Fruit fly (Drosophila melanogaster) whole organism, embryonic: ENCODE data around the gene MSAmiP.
A peak's percentile ranks its signal among the peaks of the same experiment; 100 is the strongest.

Experiments
- Bgb ChIP-seq: fragments of 200-800 bp; sonication (Bioruptor generic); IDR thresholded peaks from 2 replicates; pipeline ENCODE4 v1.3.6; 2022; ENCODE audit warnings: missing biosample characterization, missing genetic modification characterization; ENCODE audit not compliant: partially characterized antibody
- Blimp-1 ChIP-seq: fragments of 200-800 bp; sonication (Bioruptor generic); optimal IDR thresholded peaks from 3 replicates; lab custom pipeline; 2018; ENCODE audit warnings: missing biosample characterization, missing genetic modification characterization, mild to moderate bottlenecking, moderate library complexity, missing genetic modification reagents
- CG10274 ChIP-seq: fragments of 200-800 bp; sonication (Bioruptor generic); optimal IDR thresholded peaks from 3 replicates; lab custom pipeline; 2017; ENCODE audit warnings: missing biosample characterization, mild to moderate bottlenecking, missing genetic modification characterization
- CG1233 ChIP-seq: fragments of 200-800 bp; sonication (Bioruptor generic); optimal IDR thresholded peaks from 4 replicates; lab custom pipeline; 2018; ENCODE audit warnings: missing biosample characterization, mild to moderate bottlenecking, missing genetic modification characterization
- CG14965 ChIP-seq: fragments of 200-800 bp; sonication (Bioruptor generic); optimal IDR thresholded peaks from 2 replicates; lab custom pipeline; 2016; ENCODE audit warnings: missing biosample characterization, missing genetic modification characterization, borderline replicate concordance
- CG18262 ChIP-seq: fragments of 200-800 bp; optimal IDR thresholded peaks from 3 replicates; lab custom pipeline; 2019; ENCODE audit warnings: missing biosample characterization, mild to moderate bottlenecking, missing genetic modification characterization, moderate library complexity
- CG2116 ChIP-seq: fragments of 200-800 bp; sonication (Bioruptor generic); optimal IDR thresholded peaks from 3 replicates; lab custom pipeline; 2018; ENCODE audit warnings: missing biosample characterization, mild to moderate bottlenecking, missing genetic modification characterization
- CG2712 ChIP-seq: fragments of 200-800 bp; optimal IDR thresholded peaks from 3 replicates; lab custom pipeline; 2019; ENCODE audit warnings: missing biosample characterization, mild to moderate bottlenecking, missing genetic modification characterization, moderate library complexity
- CG3065 ChIP-seq: fragments of 200-800 bp; sonication (Bioruptor generic); optimal IDR thresholded peaks from 2 replicates; lab custom pipeline; 2016; ENCODE audit warnings: missing biosample characterization, missing genetic modification characterization
- CG3407 ChIP-seq: fragments of 200-800 bp; sonication (Bioruptor generic); optimal IDR thresholded peaks from 2 replicates; lab custom pipeline; 2018; ENCODE audit warnings: missing biosample characterization, mild to moderate bottlenecking, missing genetic modification characterization
- CG4360 ChIP-seq: fragments of 200-800 bp; sonication (Bioruptor generic); IDR thresholded peaks from 2 replicates; pipeline ENCODE4 v1.3.6; 2022; ENCODE audit warnings: missing biosample characterization, missing genetic modification characterization
- CG5180 ChIP-seq: fragments of 200-800 bp; sonication (Bioruptor generic); optimal IDR thresholded peaks from 3 replicates; lab custom pipeline; 2017; ENCODE audit warnings: missing biosample characterization, missing genetic modification characterization, mild to moderate bottlenecking, moderate library complexity, missing genetic modification reagents
- CG5953 ChIP-seq: fragments of 200-800 bp; sonication (Bioruptor generic); IDR thresholded peaks from 2 replicates; pipeline ENCODE4 v1.3.6; 2022; ENCODE audit warnings: missing biosample characterization, missing genetic modification characterization
- CG7372 ChIP-seq: fragments of 200-800 bp; sonication (Bioruptor generic); IDR thresholded peaks from 2 replicates; pipeline ENCODE4 v1.3.6; 2022; ENCODE audit warnings: missing biosample characterization, missing genetic modification characterization
- CG8478 ChIP-seq: fragments of >200 bp; optimal IDR thresholded peaks from 2 replicates; lab custom pipeline; 2018
- CTCF ChIP-seq: fragments of 200-800 bp; sonication (Bioruptor generic); optimal IDR thresholded peaks from 2 replicates; lab custom pipeline; 2017; ENCODE audit warnings: missing biosample characterization, mild to moderate bottlenecking, missing genetic modification characterization, moderate library complexity
- CkIIα-i1 ChIP-seq: fragments of 200-800 bp; sonication (Bioruptor generic); IDR thresholded peaks from 2 replicates; pipeline ENCODE4 v1.3.6; 2022; ENCODE audit warnings: missing biosample characterization, missing genetic modification characterization
- Dp ChIP-seq: fragments of 200-800 bp; sonication (Bioruptor generic); optimal IDR thresholded peaks from 2 replicates; lab custom pipeline; 2018; ENCODE audit warnings: missing biosample characterization, mild to moderate bottlenecking, missing genetic modification characterization, moderate library complexity
- E2f2 ChIP-seq: fragments of 200-800 bp; sonication (Bioruptor generic); IDR thresholded peaks from 2 replicates; pipeline ENCODE4 v1.3.6; 2022; ENCODE audit warnings: missing biosample characterization, missing genetic modification characterization
- HHEX ChIP-seq: fragments of 200-800 bp; sonication (Bioruptor generic); optimal IDR thresholded peaks from 3 replicates; lab custom pipeline; 2017; ENCODE audit warnings: missing biosample characterization, mild to moderate bottlenecking, missing genetic modification characterization, missing genetic modification reagents
- HLHmδ ChIP-seq: fragments of 200-800 bp; sonication (Bioruptor generic); optimal IDR thresholded peaks from 2 replicates; lab custom pipeline; 2018; ENCODE audit warnings: missing biosample characterization, mild to moderate bottlenecking, missing genetic modification characterization, moderate library complexity
- Hr78 ChIP-seq, 2 experiments: fragments of 200-800 bp in 1 of 2; fragments of >200 bp in 1 of 2; sonication (Bioruptor generic) in 1 of 2; optimal IDR thresholded peaks; 2 replicates each; lab custom pipeline; 2017 to 2019; ENCODE audit warnings: missing biosample characterization in 2 of 2, missing genetic modification characterization in 2 of 2, mild to moderate bottlenecking in 1 of 2, moderate library complexity in 1 of 2
- Lim3 ChIP-seq: fragments of 200-800 bp; sonication (Bioruptor generic); IDR thresholded peaks from 2 replicates; pipeline ENCODE4 v1.3.6; 2022; ENCODE audit warnings: missing biosample characterization, missing genetic modification characterization
- NC2α ChIP-seq: fragments of 200-800 bp; sonication (Bioruptor generic); optimal IDR thresholded peaks from 2 replicates; lab custom pipeline; 2016; ENCODE audit warnings: missing biosample characterization, missing genetic modification characterization
- NC2β ChIP-seq: fragments of 200-800 bp; sonication (Bioruptor generic); optimal IDR thresholded peaks from 2 replicates; lab custom pipeline; 2016; ENCODE audit warnings: missing biosample characterization, missing genetic modification characterization
- Taf1 ChIP-seq: fragments of 200-800 bp; sonication (Bioruptor generic); IDR thresholded peaks from 2 replicates; pipeline ENCODE4 v1.3.6; 2022; ENCODE audit warnings: missing biosample characterization, missing genetic modification characterization
- ash1 ChIP-seq: fragments of 200-800 bp; sonication (Bioruptor generic); optimal IDR thresholded peaks from 2 replicates; lab custom pipeline; 2018; ENCODE audit warnings: missing biosample characterization, mild to moderate bottlenecking, missing genetic modification characterization
- chm ChIP-seq: fragments of 200-800 bp; sonication (Bioruptor generic); IDR thresholded peaks from 2 replicates; pipeline ENCODE4 v1.3.6; 2022; ENCODE audit warnings: missing biosample characterization, missing genetic modification characterization
- chn ChIP-seq: fragments of 200-800 bp; sonication (Bioruptor generic); optimal IDR thresholded peaks from 2 replicates; lab custom pipeline; 2016; ENCODE audit warnings: missing biosample characterization, missing genetic modification characterization
- crol ChIP-seq: fragments of 200-800 bp; sonication (Bioruptor generic); IDR thresholded peaks from 2 replicates; pipeline ENCODE4 v1.3.6; 2022; ENCODE audit warnings: missing biosample characterization, missing genetic modification characterization
- dan ChIP-seq: fragments of 200-800 bp; sonication (Bioruptor generic); IDR thresholded peaks from 2 replicates; pipeline ENCODE4 v1.3.6; 2022; ENCODE audit warnings: missing biosample characterization, missing genetic modification characterization
- fd3F ChIP-seq: fragments of 200-800 bp; sonication (Bioruptor generic); optimal IDR thresholded peaks from 2 replicates; lab custom pipeline; 2018; ENCODE audit warnings: missing biosample characterization, mild to moderate bottlenecking, missing genetic modification characterization, moderate library complexity
- grau ChIP-seq: fragments of 200-800 bp; optimal IDR thresholded peaks from 3 replicates; lab custom pipeline; 2019; ENCODE audit warnings: missing biosample characterization, mild to moderate bottlenecking, missing genetic modification characterization, moderate library complexity
- ham ChIP-seq: fragments of 200-800 bp; sonication (Bioruptor generic); IDR thresholded peaks from 2 replicates; pipeline ENCODE4 v1.3.6; 2022; ENCODE audit warnings: missing biosample characterization, missing genetic modification characterization
- hkb ChIP-seq, 2 experiments: fragments of 200-800 bp in 1 of 2; fragments of >200 bp in 1 of 2; sonication (Bioruptor generic) in 1 of 2; IDR thresholded peaks in 1 of 2; optimal IDR thresholded peaks in 1 of 2; 2 replicates each; pipeline versions ENCODE4 v1.3.6 to Lab custom; 2017 to 2022; ENCODE audit warnings: missing biosample characterization in 1 of 2, missing genetic modification characterization in 1 of 2
- inv ChIP-seq: fragments of 200-800 bp; sonication (Bioruptor generic); IDR thresholded peaks from 2 replicates; pipeline ENCODE4 v1.3.6; 2022; ENCODE audit warnings: missing biosample characterization, missing genetic modification characterization; ENCODE audit not compliant: partially characterized antibody
- jumu ChIP-seq: fragments of 200-800 bp; sonication (Bioruptor generic); optimal IDR thresholded peaks from 3 replicates; lab custom pipeline; 2016; ENCODE audit warnings: missing biosample characterization, missing genetic modification characterization
- ken ChIP-seq: fragments of 200-800 bp; sonication (Bioruptor generic); IDR thresholded peaks from 3 replicates; pipeline ENCODE4 v1.3.6; 2022; ENCODE audit warnings: missing biosample characterization, missing genetic modification characterization
- nmo ChIP-seq: fragments of 200-800 bp; sonication (Bioruptor generic); optimal IDR thresholded peaks from 2 replicates; lab custom pipeline; 2018; ENCODE audit warnings: missing biosample characterization, mild to moderate bottlenecking, missing genetic modification characterization, moderate library complexity
- oc ChIP-seq: fragments of 200-800 bp; sonication (Bioruptor generic); optimal IDR thresholded peaks from 2 replicates; lab custom pipeline; 2018; ENCODE audit warnings: missing biosample characterization, mild to moderate bottlenecking, missing genetic modification characterization, moderate library complexity
- pan ChIP-seq, 4 experiments: fragments of >200 bp in 3 of 4; fragments of 200-800 bp in 1 of 4; sonication (Bioruptor generic) in 1 of 4; optimal IDR thresholded peaks in 3 of 4; IDR thresholded peaks in 1 of 4; 2 replicates each; pipeline versions ENCODE4 v1.3.6 to Lab custom; 2017 to 2022; ENCODE audit warnings: missing biosample characterization in 2 of 4, missing genetic modification characterization in 2 of 4, mixed read lengths in 1 of 4
- seq ChIP-seq: fragments of 200-800 bp; sonication (Bioruptor generic); IDR thresholded peaks from 2 replicates; pipeline ENCODE4 v1.3.6; 2022; ENCODE audit warnings: missing biosample characterization, missing genetic modification characterization
- sisA ChIP-seq: fragments of 200-800 bp; sonication (Bioruptor generic); IDR thresholded peaks from 2 replicates; pipeline ENCODE4 v1.3.6; 2022; ENCODE audit warnings: missing biosample characterization, missing genetic modification characterization
- slbo ChIP-seq: fragments of 200-800 bp; sonication (Bioruptor generic); IDR thresholded peaks from 2 replicates; pipeline ENCODE4 v1.3.6; 2022; ENCODE audit warnings: missing biosample characterization, missing genetic modification characterization
- ssp ChIP-seq: fragments of 200-800 bp; sonication (Bioruptor generic); IDR thresholded peaks from 2 replicates; pipeline ENCODE4 v1.3.6; 2022; ENCODE audit warnings: missing biosample characterization, missing genetic modification characterization
- zfh1 ChIP-seq: fragments of 200-800 bp; sonication (Bioruptor generic); IDR thresholded peaks from 3 replicates; pipeline ENCODE4 v1.3.6; 2022; ENCODE audit warnings: missing biosample characterization, missing genetic modification characterization

The MSAmiP gene

dm6 chr3R:16782401-16782800 is 113.7 kb downstream of the MSAmiP start (continued):
- TF ChIP-seq inv (GFP tag; lab: Robert Waterston, UW): no peak
- no peak for TF ChIP-seq Hr78 (GFP tag; optimal IDR thresholded peaks at IDR 0.05; lab: Kevin White, UChicago)
- peak; percentile 55 for TF ChIP-seq Blimp-1 (GFP tag; lab: Kevin White, UChicago)
- no peak for TF ChIP-seq HHEX (GFP tag; lab: Kevin White, UChicago)
- no peak for TF ChIP-seq CG2712 (tag; lab: Kevin White, UChicago)
- peak; percentile 75 for TF ChIP-seq E2f2 (GFP tag; lab: Robert Waterston, UW)
- no peak for TF ChIP-seq CG4360 (GFP tag; lab: Robert Waterston, UW)
- no peak for TF ChIP-seq ham (GFP tag; lab: Robert Waterston, UW)
- TF ChIP-seq NC2α (GFP tag; lab: Kevin White, UChicago): no peak
- 0 out of 2 replicates have a peak, but pooled peaks have one; percentile 18 for TF ChIP-seq seq (GFP tag; lab: Robert Waterston, UW)
- no peak for TF ChIP-seq Taf1 (GFP tag; lab: Robert Waterston, UW)
- no peak for TF ChIP-seq CG18262 (tag; lab: Kevin White, UChicago)
- TF ChIP-seq Bgb (GFP tag; lab: Robert Waterston, UW): 0 out of 2 replicates have a peak, but pooled peaks have one; percentile 22
- TF ChIP-seq Dp (GFP tag; lab: Kevin White, UChicago): peak; percentile 57
- TF ChIP-seq CTCF: peak; percentile 91
- no peak for TF ChIP-seq nmo (GFP tag; lab: Kevin White, UChicago)
- peak; percentile 94 for TF ChIP-seq CG3065
- TF ChIP-seq crol (GFP tag; lab: Robert Waterston, UW): peak; percentile 87
- TF ChIP-seq chn (GFP tag; lab: Kevin White, UChicago): peak; percentile 28
- TF ChIP-seq CG10274 (GFP tag; lab: Kevin White, UChicago): no peak
- TF ChIP-seq NC2β (GFP tag; lab: Kevin White, UChicago): no peak
- no peak for TF ChIP-seq pan (optimal IDR thresholded peaks at IDR 0.05; lab: Kevin White, UChicago)
- TF ChIP-seq pan (GFP tag; optimal IDR thresholded peaks at IDR 0.05 in 1 of 2, IDR thresholded peaks at IDR 0.05 in 1 of 2): no peak
- TF ChIP-seq sisA: 0 out of 2 replicates have a peak, but pooled peaks have one; percentile 6
- TF ChIP-seq dan (GFP tag; lab: Robert Waterston, UW): no peak
- TF ChIP-seq hkb (optimal IDR thresholded peaks at IDR 0.05; lab: Kevin White, UChicago): no peak
- no peak for TF ChIP-seq hkb (GFP tag; IDR thresholded peaks at IDR 0.05; lab: Robert Waterston, UW)
- no peak for TF ChIP-seq chm
- TF ChIP-seq zfh1: 0 out of 3 replicates have a peak, but pooled peaks have one; percentile 43
- peak; percentile 83 for TF ChIP-seq CG14965 (GFP tag; lab: Kevin White, UChicago)
- TF ChIP-seq CG8478: no peak
- no peak for TF ChIP-seq CG1233 (GFP tag; lab: Kevin White, UChicago)
- TF ChIP-seq HLHmδ (GFP tag; lab: Kevin White, UChicago): peak; percentile 60
- no peak for TF ChIP-seq jumu (GFP tag; lab: Kevin White, UChicago)
- no peak for TF ChIP-seq CG2116 (GFP tag; lab: Kevin White, UChicago)
- TF ChIP-seq grau (tag; lab: Kevin White, UChicago): no peak
- peak; percentile 36 for TF ChIP-seq slbo (GFP tag; lab: Robert Waterston, UW)
- no peak for TF ChIP-seq fd3F (GFP tag; lab: Kevin White, UChicago)
- no peak for TF ChIP-seq CG5180 (GFP tag; lab: Kevin White, UChicago)
- no peak for TF ChIP-seq oc (tag; lab: Kevin White, UChicago)
- TF ChIP-seq ash1: peak; percentile 10
- no peak for TF ChIP-seq CG3407 (GFP tag; lab: Kevin White, UChicago)
- peak; percentile 20; the same call in 1 of the 2 replicates for TF ChIP-seq CkIIα-i1 (GFP tag; lab: Robert Waterston, UW)
- no peak for TF ChIP-seq ssp (GFP tag; lab: Robert Waterston, UW)
- peak; percentile 32; the same call in 1 of the 2 replicates for TF ChIP-seq CG5953
- no peak for TF ChIP-seq Lim3 (GFP tag; lab: Robert Waterston, UW)
- TF ChIP-seq ken: peak; percentile 41; the same call in 1 of the 3 replicates
- no peak for TF ChIP-seq CG7372 (GFP tag; lab: Robert Waterston, UW)
- TF ChIP-seq, all 482 proteins: peak for 44
